Worm (Caenorhabditis elegans): ENCODE measurements around the gene M02D8.5.
A peak's percentile ranks its signal among the peaks of the same experiment; 100 is the strongest.

The M02D8.5 gene

DNA sequence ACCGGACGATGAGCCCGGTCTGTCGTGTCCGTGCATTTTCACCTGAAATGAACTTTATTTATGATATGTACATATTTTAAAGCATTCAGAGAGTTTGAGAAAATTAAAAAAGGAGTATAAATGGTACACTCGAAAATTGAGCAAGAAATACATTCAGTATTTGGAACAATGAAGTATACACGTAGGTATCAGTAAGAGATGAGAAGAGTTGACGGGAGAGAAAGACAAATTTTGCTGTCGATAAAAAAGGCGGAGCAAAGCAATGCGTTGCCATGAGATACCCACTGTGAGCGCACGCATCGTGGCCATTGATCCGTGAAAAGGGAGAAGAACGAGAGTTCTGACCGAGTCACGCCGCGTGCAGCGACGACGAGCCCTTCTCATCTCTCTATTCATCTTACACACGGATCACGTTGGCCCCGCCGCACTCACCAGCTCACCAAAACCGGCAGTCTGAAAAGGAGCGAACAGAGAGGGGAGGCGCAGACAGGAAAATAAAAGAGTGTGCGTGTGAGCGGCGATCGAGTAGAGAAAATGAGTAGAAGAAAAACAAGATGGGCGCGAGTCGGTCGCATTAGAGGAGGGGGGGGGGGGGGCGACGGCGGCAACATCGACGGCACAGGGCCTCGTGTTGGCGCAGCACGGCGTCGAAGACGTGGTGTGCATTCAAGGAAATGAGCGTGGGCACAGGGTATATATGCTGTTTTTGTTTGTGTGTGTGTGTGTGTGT lies 44.8 kb upstream of the M02D8.5 start, which contains the start of gene R04E5.8 (continued):
- TF ChIP-seq elt-3 (tag; optimal IDR thresholded peaks at IDR 0.05) (no peak), nhr-77 (tag; optimal IDR thresholded peaks at IDR 0.05) (no peak), nhr-12 (tag; optimal IDR thresholded peaks at IDR 0.05) (no peak), unc-62 (GFP tag; optimal IDR thresholded peaks at IDR 0.05) (no peak), egl-5 (tag; optimal IDR thresholded peaks at IDR 0.05) (peak; percentile 24)

DNA sequence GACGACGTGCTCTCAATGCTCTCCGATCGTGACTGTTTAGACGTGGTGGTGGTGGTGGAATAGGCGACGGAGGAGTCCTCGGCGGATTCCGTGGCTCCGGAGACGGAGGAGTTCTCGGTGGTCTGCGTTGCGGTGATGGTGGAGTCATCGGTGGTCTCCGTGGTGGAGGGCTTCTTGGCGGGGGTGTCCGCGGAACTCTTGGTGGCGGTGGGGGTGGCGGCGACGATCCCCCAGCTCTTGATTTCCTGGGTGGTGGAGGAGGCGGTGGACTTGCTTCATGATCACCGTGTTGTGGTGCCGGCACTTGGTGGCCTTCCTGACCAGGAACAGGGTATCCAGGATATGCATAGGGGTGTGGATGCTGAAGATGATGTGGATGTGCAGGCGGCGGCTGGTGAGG lies 44.1 kb upstream of the M02D8.5 start:
- TF ChIP-seq tbx-2 (tag; optimal IDR thresholded peaks at IDR 0.05) (no peak), lin-39 (tag; optimal IDR thresholded peaks at IDR 0.05) (no peak), hmg-11 (tag; optimal IDR thresholded peaks at IDR 0.05) (no peak), mdl-1 (tag; optimal IDR thresholded peaks at IDR 0.05) (no peak), fkh-10 (GFP tag; optimal IDR thresholded peaks at IDR 0.05) (no peak), nhr-237 (tag; optimal IDR thresholded peaks at IDR 0.05) (no peak), pqm-1 (tag; optimal IDR thresholded peaks at IDR 0.05) (no peak)

DNA sequence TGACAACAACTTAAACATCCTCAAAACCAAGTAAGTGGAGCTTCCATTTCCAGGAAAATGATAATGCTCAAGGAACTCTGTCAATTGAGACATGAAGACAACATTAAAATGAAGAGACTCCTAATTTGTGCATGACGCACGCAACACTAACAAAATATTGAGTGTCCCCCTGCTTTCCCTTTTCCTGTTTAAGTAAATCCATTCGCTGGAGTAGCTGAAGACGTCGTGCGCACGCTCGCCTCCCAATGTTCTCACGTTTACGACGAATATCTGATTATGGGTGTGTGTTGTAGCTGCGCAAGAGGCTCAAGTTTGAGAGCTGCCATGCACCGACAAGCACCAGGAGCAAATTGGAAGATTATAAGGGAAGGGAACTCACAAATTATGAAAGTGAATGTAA lies 39.6 kb upstream of the M02D8.5 start:
- peak; percentile 77 for TF ChIP-seq fkh-10 (GFP tag; optimal IDR thresholded peaks at IDR 0.05)
- no peak for TF ChIP-seq jun-1 (tag; optimal IDR thresholded peaks at IDR 0.05)
- TF ChIP-seq lin-39 (tag; optimal IDR thresholded peaks at IDR 0.05): peak; percentile 45
- peak; percentile 37 for TF ChIP-seq nfya-1 (tag; optimal IDR thresholded peaks at IDR 0.05; ENCODE audit: insufficient read depth)

DNA sequence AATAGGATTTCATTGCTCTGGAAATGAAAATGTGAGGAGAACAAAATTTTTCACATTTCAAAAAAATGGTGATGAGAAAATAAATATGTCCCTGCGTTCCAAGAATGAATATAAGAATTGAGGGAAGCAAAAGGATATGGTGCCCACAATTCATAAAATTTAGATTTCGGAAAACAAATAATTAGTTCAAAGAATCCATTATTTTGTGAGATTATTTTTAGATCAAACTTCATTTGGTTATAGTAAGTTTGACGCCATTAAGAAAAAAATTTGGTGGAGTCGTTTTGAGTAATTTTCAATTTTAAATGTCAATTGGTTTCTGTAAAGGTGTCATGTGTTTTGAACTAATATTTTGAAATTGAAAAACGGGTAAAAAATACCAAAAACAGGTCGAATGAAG lies 39.0 kb upstream of the M02D8.5 start:
- no peak for TF ChIP-seq nhr-237 (tag; optimal IDR thresholded peaks at IDR 0.05)
- TF ChIP-seq nhr-11 (tag; optimal IDR thresholded peaks at IDR 0.05): no peak
- no peak for TF ChIP-seq nhr-28 (tag; optimal IDR thresholded peaks at IDR 0.05)
- TF ChIP-seq pqm-1 (tag; optimal IDR thresholded peaks at IDR 0.05): no peak
- TF ChIP-seq zag-1 (tag; optimal IDR thresholded peaks at IDR 0.05): no peak
- TF ChIP-seq ceh-9 (tag; optimal IDR thresholded peaks at IDR 0.05): no peak
- no peak for TF ChIP-seq fkh-2 (tag; optimal IDR thresholded peaks at IDR 0.05)
- TF ChIP-seq nhr-12 (tag; optimal IDR thresholded peaks at IDR 0.05): no peak
- TF ChIP-seq ztf-11 (tag; optimal IDR thresholded peaks at IDR 0.05): no peak
- no peak for TF ChIP-seq lin-15B (tag; optimal IDR thresholded peaks at IDR 0.05)
- TF ChIP-seq elt-2 (tag; optimal IDR thresholded peaks at IDR 0.05): no peak
- TF ChIP-seq ceh-28 (tag; optimal IDR thresholded peaks at IDR 0.05): no peak
- TF ChIP-seq ZK546.5 (tag; optimal IDR thresholded peaks at IDR 0.05): no peak
- no peak for TF ChIP-seq sea-2 (GFP tag; optimal IDR thresholded peaks at IDR 0.05)
- TF ChIP-seq R02D3.7 (tag; optimal IDR thresholded peaks at IDR 0.05): no peak
- no peak for TF ChIP-seq skn-1 (tag; optimal IDR thresholded peaks at IDR 0.05)

DNA sequence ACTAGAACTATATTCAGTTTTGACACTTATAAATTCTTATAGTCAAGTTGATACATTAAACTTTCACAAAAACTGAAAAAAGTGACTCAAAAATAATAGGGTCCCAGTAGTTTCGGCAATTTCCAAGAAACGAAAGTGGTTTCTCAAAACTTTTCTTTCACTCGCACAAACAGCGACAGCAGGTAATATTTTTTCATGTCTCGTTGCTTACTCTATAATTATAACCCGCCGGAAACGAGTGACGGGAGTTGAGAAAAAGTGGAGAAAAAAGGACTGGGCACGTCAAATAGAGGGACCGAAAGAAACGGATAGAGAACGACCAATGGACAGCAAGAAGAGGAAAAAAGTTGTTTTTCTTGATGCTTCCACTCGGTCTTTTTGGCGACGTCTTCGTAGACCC lies 38.5 kb upstream of the M02D8.5 start:
- TF ChIP-seq zag-1 (tag; optimal IDR thresholded peaks at IDR 0.05): no peak
- no peak for TF ChIP-seq ceh-82 (tag; optimal IDR thresholded peaks at IDR 0.05)
- TF ChIP-seq unc-62 (GFP tag; optimal IDR thresholded peaks at IDR 0.05): no peak
- TF ChIP-seq tbx-2 (tag; optimal IDR thresholded peaks at IDR 0.05): no peak
- TF ChIP-seq ztf-4 (tag; optimal IDR thresholded peaks at IDR 0.05): no peak
- no peak for TF ChIP-seq nhr-43 (tag; optimal IDR thresholded peaks at IDR 0.05; ENCODE audit: poor library complexity, severe bottlenecking)
- no peak for TF ChIP-seq nhr-77 (tag; optimal IDR thresholded peaks at IDR 0.05)
- TF ChIP-seq fos-1 (tag; optimal IDR thresholded peaks at IDR 0.05): no peak
- no peak for TF ChIP-seq nhr-25 (tag; optimal IDR thresholded peaks at IDR 0.05)
- TF ChIP-seq lsy-12 (tag; optimal IDR thresholded peaks at IDR 0.05): no peak
- TF ChIP-seq pha-4 (tag; optimal IDR thresholded peaks at IDR 0.05): no peak
- TF ChIP-seq nhr-67 (tag; optimal IDR thresholded peaks at IDR 0.05): no peak
- no peak for TF ChIP-seq ceh-28 (tag; optimal IDR thresholded peaks at IDR 0.05)
- no peak for TF ChIP-seq lin-15B (tag; optimal IDR thresholded peaks at IDR 0.05)
- TF ChIP-seq fkh-10 (GFP tag; optimal IDR thresholded peaks at IDR 0.05): no peak
- no peak for TF ChIP-seq ceh-9 (tag; optimal IDR thresholded peaks at IDR 0.05)
- TF ChIP-seq mml-1 (tag; optimal IDR thresholded peaks at IDR 0.05): no peak
- TF ChIP-seq hmg-11 (tag; optimal IDR thresholded peaks at IDR 0.05): peak; percentile 23
- TF ChIP-seq lin-39 (tag; optimal IDR thresholded peaks at IDR 0.05): peak; percentile 21
- TF ChIP-seq nhr-11 (tag; optimal IDR thresholded peaks at IDR 0.05): no peak
- peak; percentile 39 for TF ChIP-seq nfya-1 (tag; optimal IDR thresholded peaks at IDR 0.05; ENCODE audit: insufficient read depth)
- no peak for TF ChIP-seq sea-2 (GFP tag; optimal IDR thresholded peaks at IDR 0.05)

Measured in whole organism, L3 larva.